Worm (Caenorhabditis elegans) whole organism, late embryonic: ENCODE results near the gene R03D7.8.

ENCODE experiments used
- ama-1 ChIP-seq: fragments of 150-350 bp; optimal IDR thresholded peaks from 2 replicates; lab custom pipeline; 2014
- ceh-9 ChIP-seq: sonication (generic microtip); optimal IDR thresholded peaks from 2 replicates; lab custom pipeline; 2016; ENCODE audit warnings: mild to moderate bottlenecking, missing genetic modification characterization, inconsistent platforms, missing compliant biosample characterization
- dve-1 ChIP-seq: sonication (generic microtip); optimal IDR thresholded peaks from 2 replicates; lab custom pipeline; 2017; ENCODE audit warnings: antibody characterized with exemption, mild to moderate bottlenecking, missing genetic modification characterization, missing compliant biosample characterization
- elt-2 ChIP-seq: sonication (generic microtip); optimal IDR thresholded peaks from 2 replicates; lab custom pipeline; 2016; ENCODE audit warnings: missing genetic modification reagents, missing genetic modification characterization, missing compliant biosample characterization
- nfya-1 ChIP-seq: sonication (generic microtip); optimal IDR thresholded peaks from 2 replicates; lab custom pipeline; 2017; ENCODE audit warnings: missing genetic modification characterization, mild to moderate bottlenecking, missing compliant biosample characterization, antibody characterized with exemption, moderate library complexity
- pha-4 ChIP-seq: fragments of 150-350 bp; optimal IDR thresholded peaks from 2 replicates; lab custom pipeline; 2018; ENCODE audit warnings: missing biosample characterization, missing genetic modification reagents, missing genetic modification characterization
- pqm-1 ChIP-seq: sonication (generic microtip); optimal IDR thresholded peaks from 2 replicates; lab custom pipeline; 2016; ENCODE audit warnings: missing genetic modification characterization, missing compliant biosample characterization
- unc-55 ChIP-seq: sonication (generic microtip); optimal IDR thresholded peaks from 2 replicates; lab custom pipeline; 2017; ENCODE audit warnings: missing biosample characterization, missing genetic modification reagents, missing genetic modification characterization

ce11 chrII:10986461-10987090 is 29.9 kb upstream of the R03D7.8 start:
- TF ChIP-seq pqm-1 (tag; lab: Kevin White, UChicago) (no peak), unc-55 (GFP tag; lab: Kevin White, UChicago) (peak; percentile 25), elt-2 (no peak), nfya-1 (tag; lab: Kevin White, UChicago) (no peak), pha-4 (tag; lab: Kevin White, UChicago) (no peak), dve-1 (no peak), ama-1 (lab: Kevin White, UChicago) (no peak), ceh-9 (tag; lab: Kevin White, UChicago) (no peak)
